Worm (Caenorhabditis elegans): ENCODE results near the gene sto-4.

Gene sto-4

ce11 chrX:11607500-11607823, 36.5 kb upstream of the sto-4 start:
- TF ChIP-seq nhr-28 (tag; optimal IDR thresholded peaks at IDR 0.05) (no peak), ces-1 (GFP tag; optimal IDR thresholded peaks at IDR 0.05) (peak; percentile 67)

ce11 chrX:11608110-11608759, 35.7 kb upstream of the sto-4 start:
- TF ChIP-seq ces-1 (GFP tag; optimal IDR thresholded peaks at IDR 0.05) (peak; percentile 96), unc-120 (tag; optimal IDR thresholded peaks at IDR 0.05; ENCODE audit: poor library complexity, severe bottlenecking) (no peak), tbx-8 (GFP tag; optimal IDR thresholded peaks at IDR 0.05) (no peak), lsy-2 (tag; optimal IDR thresholded peaks at IDR 0.05) (no peak), elt-3 (tag; optimal IDR thresholded peaks at IDR 0.05) (no peak), mep-1 (tag; optimal IDR thresholded peaks at IDR 0.05) (peak; percentile 15), sem-2 (GFP tag; optimal IDR thresholded peaks at IDR 0.05) (no peak), unc-62 (GFP tag; optimal IDR thresholded peaks at IDR 0.05) (peak; percentile 77), ceh-43 (GFP tag; optimal IDR thresholded peaks at IDR 0.05) (no peak), nhr-12 (tag; optimal IDR thresholded peaks at IDR 0.05) (no peak), ham-2 (GFP tag; optimal IDR thresholded peaks at IDR 0.05) (peak; percentile 84), lin-32 (GFP tag; optimal IDR thresholded peaks at IDR 0.05) (no peak), blmp-1 (tag; optimal IDR thresholded peaks at IDR 0.05) (no peak), mab-5 (tag; optimal IDR thresholded peaks at IDR 0.05) (no peak), nhr-76 (tag; optimal IDR thresholded peaks at IDR 0.05) (no peak), elt-1 (tag; optimal IDR thresholded peaks at IDR 0.05; ENCODE audit: borderline replicate concordance, insufficient read depth) (peak; percentile 72), ceh-39 (tag; optimal IDR thresholded peaks at IDR 0.05) (no peak), flh-1 (GFP tag; optimal IDR thresholded peaks at IDR 0.05) (no peak), hlh-1 (tag; optimal IDR thresholded peaks at IDR 0.05) (no peak), unc-39 (tag; optimal IDR thresholded peaks at IDR 0.05) (no peak), drap-1 (GFP tag; optimal IDR thresholded peaks at IDR 0.05) (no peak), mls-2 (tag; optimal IDR thresholded peaks at IDR 0.05) (no peak), nhr-2 (tag; optimal IDR thresholded peaks at IDR 0.05) (no peak), ceh-83 (GFP tag; optimal IDR thresholded peaks at IDR 0.05) (no peak), snpc-4 (tag; optimal IDR thresholded peaks at IDR 0.05) (no peak), pha-4 (tag; optimal IDR thresholded peaks at IDR 0.05) (no peak), zip-8 (tag; optimal IDR thresholded peaks at IDR 0.05) (no peak), ztf-11 (tag; optimal IDR thresholded peaks at IDR 0.05) (no peak), sptf-1 (tag; optimal IDR thresholded peaks at IDR 0.05) (no peak), nhr-28 (tag; optimal IDR thresholded peaks at IDR 0.05) (no peak), cnd-1 (tag; optimal IDR thresholded peaks at IDR 0.05) (no peak), M03D4.4 (tag; optimal IDR thresholded peaks at IDR 0.05) (no peak), bed-3 (GFP tag; optimal IDR thresholded peaks at IDR 0.05) (no peak), nhr-237 (tag; optimal IDR thresholded peaks at IDR 0.05) (no peak), lin-13 (tag; optimal IDR thresholded peaks at IDR 0.05) (no peak)

ce11 chrX:11617387-11617786, 26.5 kb upstream of the sto-4 start, which contains the start of gene F52D10.4:
F52D10.4 (plus strand) TSS chrX:11617470.
- TF ChIP-seq ces-1 (GFP tag; optimal IDR thresholded peaks at IDR 0.05) (no peak), sptf-1 (tag; optimal IDR thresholded peaks at IDR 0.05) (no peak), sem-2 (GFP tag; optimal IDR thresholded peaks at IDR 0.05) (no peak), elt-3 (tag; optimal IDR thresholded peaks at IDR 0.05) (no peak), pha-4 (tag; optimal IDR thresholded peaks at IDR 0.05) (no peak), lin-32 (GFP tag; optimal IDR thresholded peaks at IDR 0.05) (no peak), tbx-8 (GFP tag; optimal IDR thresholded peaks at IDR 0.05) (no peak), mep-1 (tag; optimal IDR thresholded peaks at IDR 0.05) (no peak), nhr-28 (tag; optimal IDR thresholded peaks at IDR 0.05) (no peak)

- TF ChIP-seq hlh-1 (tag; optimal IDR thresholded peaks at IDR 0.05) = no peak
- TF ChIP-seq mls-2 (tag; optimal IDR thresholded peaks at IDR 0.05) = no peak
- no peak for TF ChIP-seq lin-32 (GFP tag; optimal IDR thresholded peaks at IDR 0.05)
- no peak for TF ChIP-seq snpc-4 (tag; optimal IDR thresholded peaks at IDR 0.05)
- no peak for TF ChIP-seq elt-3 (tag; optimal IDR thresholded peaks at IDR 0.05)
- no peak for TF ChIP-seq lsy-2 (tag; optimal IDR thresholded peaks at IDR 0.05)
- TF ChIP-seq elt-1 (tag; optimal IDR thresholded peaks at IDR 0.05; ENCODE audit: borderline replicate concordance, insufficient read depth) = no peak
- TF ChIP-seq blmp-1 (tag; optimal IDR thresholded peaks at IDR 0.05) = no peak
- TF ChIP-seq nhr-76 (tag; optimal IDR thresholded peaks at IDR 0.05) = no peak
- no peak for TF ChIP-seq ham-2 (GFP tag; optimal IDR thresholded peaks at IDR 0.05)
- no peak for TF ChIP-seq cnd-1 (tag; optimal IDR thresholded peaks at IDR 0.05)
- no peak for TF ChIP-seq ces-1 (GFP tag; optimal IDR thresholded peaks at IDR 0.05)
- TF ChIP-seq M03D4.4 (tag; optimal IDR thresholded peaks at IDR 0.05) = no peak
- no peak for TF ChIP-seq ceh-83 (GFP tag; optimal IDR thresholded peaks at IDR 0.05)
- TF ChIP-seq flh-1 (GFP tag; optimal IDR thresholded peaks at IDR 0.05) = no peak
- no peak for TF ChIP-seq tbx-8 (GFP tag; optimal IDR thresholded peaks at IDR 0.05)
- TF ChIP-seq pha-4 (tag; optimal IDR thresholded peaks at IDR 0.05) = no peak
- no peak for TF ChIP-seq bed-3 (GFP tag; optimal IDR thresholded peaks at IDR 0.05)
- no peak for TF ChIP-seq zip-8 (tag; optimal IDR thresholded peaks at IDR 0.05)
- no peak for TF ChIP-seq mep-1 (tag; optimal IDR thresholded peaks at IDR 0.05)
Observed at ce11 chrX:11621997-11622396, 21.9 kb upstream of the sto-4 start, which contains the start of gene sto-3. sto-3 (minus strand) TSS chrX:11622097.
